Worm (Caenorhabditis elegans): ENCODE results near the gene C50D2.6.

DNA sequence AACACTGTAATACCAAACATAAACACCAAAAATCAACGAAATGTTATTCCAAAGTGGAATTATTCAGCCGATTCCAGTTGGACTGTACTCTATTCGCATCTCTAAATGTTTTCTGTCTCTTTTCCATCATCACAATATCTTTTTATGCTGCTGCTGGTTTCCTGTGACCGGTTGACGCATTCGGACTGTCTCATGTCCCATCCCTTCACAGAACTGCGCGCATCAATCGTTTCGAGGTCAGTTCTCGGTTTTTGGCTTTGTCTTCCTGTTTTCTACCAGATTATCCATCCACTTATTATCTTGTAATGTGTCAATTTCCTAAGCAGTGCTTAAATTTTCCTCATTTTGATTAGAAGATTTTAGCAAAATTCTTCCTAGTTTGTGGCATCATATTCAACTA is 24.2 kb upstream of the C50D2.6 start:
- TF ChIP-seq dao-5 (tag; optimal IDR thresholded peaks at IDR 0.05) = no peak
- TF ChIP-seq him-1 (tag; optimal IDR thresholded peaks at IDR 0.05) = no peak
- no peak for TF ChIP-seq W03F9.2 (tag; optimal IDR thresholded peaks at IDR 0.05)
